Fruit fly (Drosophila melanogaster): ENCODE results near the gene CG5787.

The CG5787 gene

dm6 chr2L:12700381-12700963 lies 12.3 kb downstream of the CG5787 start, which contains the start of gene CG17036:
CG17036 (minus strand) TSS chr2L:12700746.
- TF ChIP-seq Dif (GFP tag; optimal IDR thresholded peaks at IDR 0.05; ENCODE audit: partially characterized antibody) (no peak), HLH106 (tag; optimal IDR thresholded peaks at IDR 0.05) (peak; percentile 56), br (GFP tag; optimal IDR thresholded peaks at IDR 0.05) (no peak), CG32264 (GFP tag; optimal IDR thresholded peaks at IDR 0.05) (no peak), Rel (GFP tag; optimal IDR thresholded peaks at IDR 0.05) (no peak), Rel (tag; optimal IDR thresholded peaks at IDR 0.05) (no peak), dsf (GFP tag; optimal IDR thresholded peaks at IDR 0.05; ENCODE audit: borderline replicate concordance) (no peak), OdsH (GFP tag; optimal IDR thresholded peaks at IDR 0.05) (no peak), jim (GFP tag; optimal IDR thresholded peaks at IDR 0.05) (no peak), Dfd (GFP tag; optimal IDR thresholded peaks at IDR 0.05) (no peak), Abd-B (GFP tag; optimal IDR thresholded peaks at IDR 0.05) (no peak), foxo (GFP tag; optimal IDR thresholded peaks at IDR 0.05) (peak in 1 of 2 experiments; percentile 30), CG9705 (GFP tag; optimal IDR thresholded peaks at IDR 0.05) (no peak), Hnf4 (GFP tag; optimal IDR thresholded peaks at IDR 0.05) (no peak), woc (GFP tag; optimal IDR thresholded peaks at IDR 0.05) (no peak), sv (GFP tag; optimal IDR thresholded peaks at IDR 0.05) (no peak), Myc (optimal IDR thresholded peaks at IDR 0.05) (no peak), fru (GFP tag; optimal IDR thresholded peaks at IDR 0.05) (no peak), N (GFP tag; optimal IDR thresholded peaks at IDR 0.05) (no peak), Hr78 (GFP tag; optimal IDR thresholded peaks at IDR 0.05) (no peak), h (GFP tag; optimal IDR thresholded peaks at IDR 0.05) (no peak), Sp1 (GFP tag; optimal IDR thresholded peaks at IDR 0.05) (peak; percentile 46), brk (GFP tag; optimal IDR thresholded peaks at IDR 0.05) (no peak), usp (GFP tag; optimal IDR thresholded peaks at IDR 0.05) (no peak), dl (GFP tag; optimal IDR thresholded peaks at IDR 0.05; ENCODE audit: insufficient read depth in 1 of 2, partially characterized antibody in 2 of 2) (no peak), dmrt93B (GFP tag; optimal IDR thresholded peaks at IDR 0.05) (peak; percentile 14), psq (GFP tag; optimal IDR thresholded peaks at IDR 0.05) (peak; percentile 12), Vsx2 (GFP tag; optimal IDR thresholded peaks at IDR 0.05; ENCODE audit: partially characterized antibody) (no peak), rgr (GFP tag; optimal IDR thresholded peaks at IDR 0.05) (no peak), GATAd (GFP tag; optimal IDR thresholded peaks at IDR 0.05) (no peak), ey (GFP tag; optimal IDR thresholded peaks at IDR 0.05) (no peak), sage (GFP tag; optimal IDR thresholded peaks at IDR 0.05) (no peak), pan (optimal IDR thresholded peaks at IDR 0.05) (no peak), tai (GFP tag; optimal IDR thresholded peaks at IDR 0.05) (no peak), Jra (GFP tag; optimal IDR thresholded peaks at IDR 0.05) (no peak)

dm6 chr2L:12697223-12697622 lies 15.5 kb downstream of the CG5787 start, which contains the start of gene CG5781:
CG5781 (minus strand) TSS chr2L:12697323.
- TF ChIP-seq dmrt93B (GFP tag; optimal IDR thresholded peaks at IDR 0.05), result no peak
- TF ChIP-seq CrebA (GFP tag; optimal IDR thresholded peaks at IDR 0.05; ENCODE audit: borderline replicate concordance), result no peak
- TF ChIP-seq Mio (GFP tag; optimal IDR thresholded peaks at IDR 0.05), result no peak
- no peak for TF ChIP-seq ey (GFP tag; optimal IDR thresholded peaks at IDR 0.05)

DNA sequence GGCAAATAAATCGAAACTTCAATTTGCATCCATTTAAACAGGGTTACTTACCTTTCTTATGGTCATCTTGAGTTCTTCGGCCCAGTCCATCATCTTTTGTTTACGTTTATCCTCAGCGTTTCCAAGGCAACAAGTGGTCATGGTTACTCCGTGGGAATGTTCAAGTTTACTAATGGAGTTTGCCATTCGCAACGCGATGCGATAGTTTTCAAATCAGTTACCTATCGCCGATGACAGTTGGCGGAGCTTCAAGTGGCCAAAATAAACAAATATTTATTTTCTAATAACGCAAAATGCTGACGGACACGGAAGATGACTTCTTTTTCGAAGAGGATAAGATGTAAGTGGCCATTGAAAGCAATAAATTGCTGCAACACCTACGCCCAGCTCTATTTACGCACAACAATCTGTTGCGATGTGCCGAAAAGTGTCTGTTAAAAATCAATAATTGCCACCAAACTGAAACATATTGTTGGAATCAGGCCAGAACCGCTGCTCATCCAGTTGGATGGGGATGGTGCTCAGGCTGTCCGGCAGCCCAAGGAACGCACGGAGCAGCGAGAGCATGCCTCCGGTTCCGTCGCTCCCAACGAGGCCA lies 17.8 kb downstream of the CG5787 start, which contains the start of the genes IFT43 and PICK1:
Gene IFT43 (minus strand): TSS at position 166 of the 598 bp plus-strand sequence.
Gene PICK1 (plus strand): TSS at position 211 of the 598 bp plus-strand sequence.
- TF ChIP-seq Vsx2 (GFP tag; optimal IDR thresholded peaks at IDR 0.05; ENCODE audit: partially characterized antibody), result no peak
- no peak for TF ChIP-seq Jra (GFP tag; optimal IDR thresholded peaks at IDR 0.05)
- peak; percentile 16 for TF ChIP-seq Hr83 (GFP tag; optimal IDR thresholded peaks at IDR 0.05; ENCODE audit: poor library complexity, severe bottlenecking)
- no peak for TF ChIP-seq dmrt93B (GFP tag; optimal IDR thresholded peaks at IDR 0.05)
- no peak for TF ChIP-seq dl (GFP tag; optimal IDR thresholded peaks at IDR 0.05; ENCODE audit: insufficient read depth in 1 of 2, partially characterized antibody in 2 of 2)

Data from whole organism, wandering third instar larva.